Worm (Caenorhabditis elegans): ENCODE measurements around the gene nhr-162.

- TF ChIP-seq cebp-1 (GFP tag; IDR thresholded peaks at IDR 0.05) (no peak), cebp-1 (tag; optimal IDR thresholded peaks at IDR 0.05) (no peak), pha-4 (tag; optimal IDR thresholded peaks at IDR 0.05) (no peak), egl-44 (GFP tag; IDR thresholded peaks at IDR 0.05) (no peak)
Measured at ce11 chrV:7036475-7036874, 44.8 kb upstream of the nhr-162 start, which contains the start of gene twk-11.

All from whole organism, young adult.